Fruit fly (Drosophila melanogaster): ENCODE results near the gene ATP6AP2.

dm6 chr3R:9215551-9215950 is 44.9 kb upstream of the ATP6AP2 start:
- TF ChIP-seq pan (optimal IDR thresholded peaks at IDR 0.05) (no peak), EcR (GFP tag; optimal IDR thresholded peaks at IDR 0.05) (no peak), usp (GFP tag; optimal IDR thresholded peaks at IDR 0.05) (no peak), psq (optimal IDR thresholded peaks at IDR 0.05) (no peak), Dll (optimal IDR thresholded peaks at IDR 0.05) (no peak), CG8478 (optimal IDR thresholded peaks at IDR 0.05) (no peak)
